Worm (Caenorhabditis elegans): ENCODE measurements around the gene nck-1.

nck-1 gene

ce11 chrX:4106896-4107505 lies 46.2 kb downstream of the nck-1 start, which contains the start of gene R02E4.2:
Gene R02E4.2 (plus strand): TSS chrX:4107455.
- no peak for TF ChIP-seq flt-1 (GFP tag; IDR thresholded peaks at IDR 0.05)
- no peak for TF ChIP-seq tbx-11 (GFP tag; IDR thresholded peaks at IDR 0.05)
- TF ChIP-seq ceh-36 (tag; optimal IDR thresholded peaks at IDR 0.05), result no peak
- TF ChIP-seq hmg-4 (GFP tag; optimal IDR thresholded peaks at IDR 0.05), result no peak
- no peak for TF ChIP-seq F13C5.2 (tag; optimal IDR thresholded peaks at IDR 0.05)
- TF ChIP-seq ama-1 (optimal IDR thresholded peaks at IDR 0.05), result no peak
- no peak for TF ChIP-seq B0310.2 (tag; optimal IDR thresholded peaks at IDR 0.05)
- no peak for TF ChIP-seq aly-1 (tag; optimal IDR thresholded peaks at IDR 0.05)
- TF ChIP-seq pes-1 (GFP tag; IDR thresholded peaks at IDR 0.05), result no peak
- no peak for TF ChIP-seq tbx-37 (GFP tag; conservative IDR thresholded peaks at IDR 0.05)
- TF ChIP-seq tra-4 (tag; optimal IDR thresholded peaks at IDR 0.05), result no peak
- TF ChIP-seq ets-7 (tag; optimal IDR thresholded peaks at IDR 0.05), result no peak
- TF ChIP-seq ceh-13 (GFP tag; optimal IDR thresholded peaks at IDR 0.05), result no peak
- no peak for TF ChIP-seq hnd-1 (tag; optimal IDR thresholded peaks at IDR 0.05)

- TF ChIP-seq flt-1 (GFP tag; IDR thresholded peaks at IDR 0.05), result no peak
- no peak for TF ChIP-seq ceh-36 (tag; optimal IDR thresholded peaks at IDR 0.05)
- TF ChIP-seq scrt-1 (GFP tag; IDR thresholded peaks at IDR 0.05), result no peak
- no peak for TF ChIP-seq tra-4 (tag; optimal IDR thresholded peaks at IDR 0.05)
- no peak for TF ChIP-seq tbx-37 (GFP tag; conservative IDR thresholded peaks at IDR 0.05)
- TF ChIP-seq ceh-13 (GFP tag; optimal IDR thresholded peaks at IDR 0.05), result no peak
- TF ChIP-seq hmg-4 (GFP tag; optimal IDR thresholded peaks at IDR 0.05), result no peak
- no peak for TF ChIP-seq B0310.2 (tag; optimal IDR thresholded peaks at IDR 0.05)
- no peak for TF ChIP-seq pes-1 (GFP tag; IDR thresholded peaks at IDR 0.05)
- TF ChIP-seq ama-1 (optimal IDR thresholded peaks at IDR 0.05), result no peak
- TF ChIP-seq ets-7 (tag; optimal IDR thresholded peaks at IDR 0.05), result no peak
- TF ChIP-seq hmbx-1 (tag; optimal IDR thresholded peaks at IDR 0.05), result no peak
- no peak for TF ChIP-seq F13C5.2 (tag; optimal IDR thresholded peaks at IDR 0.05)
- no peak for TF ChIP-seq aly-1 (tag; optimal IDR thresholded peaks at IDR 0.05)
- TF ChIP-seq sea-1 (GFP tag; conservative IDR thresholded peaks at IDR 0.05), result no peak
Observed at ce11 chrX:4104435-4104834, 48.8 kb downstream of the nck-1 start, which contains the start of gene R02E4.1. Gene R02E4.1 (minus strand): TSS chrX:4104535.

- TF ChIP-seq hmbx-1 (tag; optimal IDR thresholded peaks at IDR 0.05) (no peak), tra-4 (tag; optimal IDR thresholded peaks at IDR 0.05) (no peak), ets-7 (tag; optimal IDR thresholded peaks at IDR 0.05) (no peak), tbx-37 (GFP tag; conservative IDR thresholded peaks at IDR 0.05) (no peak), aly-1 (tag; optimal IDR thresholded peaks at IDR 0.05) (no peak), ceh-13 (GFP tag; optimal IDR thresholded peaks at IDR 0.05) (no peak), hmg-4 (GFP tag; optimal IDR thresholded peaks at IDR 0.05) (no peak), flt-1 (GFP tag; IDR thresholded peaks at IDR 0.05) (no peak), B0310.2 (tag; optimal IDR thresholded peaks at IDR 0.05) (no peak), F13C5.2 (tag; optimal IDR thresholded peaks at IDR 0.05) (no peak), scrt-1 (GFP tag; IDR thresholded peaks at IDR 0.05) (no peak), hnd-1 (tag; optimal IDR thresholded peaks at IDR 0.05) (no peak), ama-1 (optimal IDR thresholded peaks at IDR 0.05) (no peak), pes-1 (GFP tag; IDR thresholded peaks at IDR 0.05) (no peak)
Observed at ce11 chrX:4103071-4103470, 50.2 kb downstream of the nck-1 start.

- TF ChIP-seq hmg-4 (GFP tag; optimal IDR thresholded peaks at IDR 0.05) (no peak), flt-1 (GFP tag; IDR thresholded peaks at IDR 0.05) (no peak), scrt-1 (GFP tag; IDR thresholded peaks at IDR 0.05) (no peak), ets-7 (tag; optimal IDR thresholded peaks at IDR 0.05) (no peak), ama-1 (optimal IDR thresholded peaks at IDR 0.05) (no peak), sea-1 (GFP tag; conservative IDR thresholded peaks at IDR 0.05) (no peak), ceh-13 (GFP tag; optimal IDR thresholded peaks at IDR 0.05) (no peak), pes-1 (GFP tag; IDR thresholded peaks at IDR 0.05) (no peak), tbx-11 (GFP tag; IDR thresholded peaks at IDR 0.05) (no peak), tbx-37 (GFP tag; conservative IDR thresholded peaks at IDR 0.05) (no peak), ceh-36 (tag; optimal IDR thresholded peaks at IDR 0.05) (no peak), aly-1 (tag; optimal IDR thresholded peaks at IDR 0.05) (no peak), hmbx-1 (tag; optimal IDR thresholded peaks at IDR 0.05) (no peak), B0310.2 (tag; optimal IDR thresholded peaks at IDR 0.05) (no peak), F13C5.2 (tag; optimal IDR thresholded peaks at IDR 0.05) (no peak), hnd-1 (tag; optimal IDR thresholded peaks at IDR 0.05) (no peak), tra-4 (tag; optimal IDR thresholded peaks at IDR 0.05) (no peak)
Observed at ce11 chrX:4102075-4102598, 51.1 kb downstream of the nck-1 start, which contains the start of gene R02E4.3. Gene R02E4.3 (minus strand): TSS chrX:4102125.

ce11 chrX:4101213-4101612 lies 52.0 kb downstream of the nck-1 start:
- no peak for TF ChIP-seq scrt-1 (GFP tag; IDR thresholded peaks at IDR 0.05)
- no peak for TF ChIP-seq hnd-1 (tag; optimal IDR thresholded peaks at IDR 0.05)
- no peak for TF ChIP-seq pes-1 (GFP tag; IDR thresholded peaks at IDR 0.05)
- TF ChIP-seq flt-1 (GFP tag; IDR thresholded peaks at IDR 0.05), result no peak
- TF ChIP-seq hmg-4 (GFP tag; optimal IDR thresholded peaks at IDR 0.05), result no peak
- TF ChIP-seq tbx-11 (GFP tag; IDR thresholded peaks at IDR 0.05), result no peak
- TF ChIP-seq tbx-37 (GFP tag; conservative IDR thresholded peaks at IDR 0.05), result no peak
- TF ChIP-seq sea-1 (GFP tag; conservative IDR thresholded peaks at IDR 0.05), result no peak
- TF ChIP-seq aly-1 (tag; optimal IDR thresholded peaks at IDR 0.05), result no peak
- no peak for TF ChIP-seq hmbx-1 (tag; optimal IDR thresholded peaks at IDR 0.05)
- no peak for TF ChIP-seq F13C5.2 (tag; optimal IDR thresholded peaks at IDR 0.05)
- no peak for TF ChIP-seq ama-1 (optimal IDR thresholded peaks at IDR 0.05)
- TF ChIP-seq tra-4 (tag; optimal IDR thresholded peaks at IDR 0.05), result no peak
- TF ChIP-seq ceh-36 (tag; optimal IDR thresholded peaks at IDR 0.05), result no peak

- TF ChIP-seq F13C5.2 (tag; optimal IDR thresholded peaks at IDR 0.05) (no peak), hmbx-1 (tag; optimal IDR thresholded peaks at IDR 0.05) (no peak), hnd-1 (tag; optimal IDR thresholded peaks at IDR 0.05) (no peak), aly-1 (tag; optimal IDR thresholded peaks at IDR 0.05) (no peak), tra-4 (tag; optimal IDR thresholded peaks at IDR 0.05) (no peak), tbx-37 (GFP tag; conservative IDR thresholded peaks at IDR 0.05) (no peak), flt-1 (GFP tag; IDR thresholded peaks at IDR 0.05) (no peak), hmg-4 (GFP tag; optimal IDR thresholded peaks at IDR 0.05) (no peak)
Observed at ce11 chrX:4100473-4100872, 52.8 kb downstream of the nck-1 start, which contains the start of gene clh-4. Gene clh-4 (minus strand): TSS chrX:4100573.
